Fruit fly (Drosophila melanogaster) whole organism: ENCODE data around the gene CG5882.

Experiments
- CG8478 ChIP-seq: fragments of >200 bp; optimal IDR thresholded peaks from 2 replicates; lab custom pipeline; 2018; ENCODE audit warnings: inconsistent platforms
- Dll ChIP-seq: fragments of >200 bp; optimal IDR thresholded peaks from 2 replicates; lab custom pipeline; 2017
- EcR ChIP-seq, 2 experiments: fragments of >200 bp; optimal IDR thresholded peaks; 2 replicates each; lab custom pipeline; 2017; ENCODE audit warnings: missing biosample characterization in 2 of 2, missing genetic modification characterization in 2 of 2, missing genetic modification reagents in 2 of 2
- pan ChIP-seq: fragments of >200 bp; optimal IDR thresholded peaks from 2 replicates; lab custom pipeline; 2017
- psq ChIP-seq: fragments of >200 bp; optimal IDR thresholded peaks from 2 replicates; lab custom pipeline; 2017
- usp ChIP-seq: fragments of >200 bp; optimal IDR thresholded peaks from 2 replicates; lab custom pipeline; 2017; ENCODE audit warnings: missing biosample characterization, missing genetic modification characterization, mixed read lengths

The CG5882 gene

DNA sequence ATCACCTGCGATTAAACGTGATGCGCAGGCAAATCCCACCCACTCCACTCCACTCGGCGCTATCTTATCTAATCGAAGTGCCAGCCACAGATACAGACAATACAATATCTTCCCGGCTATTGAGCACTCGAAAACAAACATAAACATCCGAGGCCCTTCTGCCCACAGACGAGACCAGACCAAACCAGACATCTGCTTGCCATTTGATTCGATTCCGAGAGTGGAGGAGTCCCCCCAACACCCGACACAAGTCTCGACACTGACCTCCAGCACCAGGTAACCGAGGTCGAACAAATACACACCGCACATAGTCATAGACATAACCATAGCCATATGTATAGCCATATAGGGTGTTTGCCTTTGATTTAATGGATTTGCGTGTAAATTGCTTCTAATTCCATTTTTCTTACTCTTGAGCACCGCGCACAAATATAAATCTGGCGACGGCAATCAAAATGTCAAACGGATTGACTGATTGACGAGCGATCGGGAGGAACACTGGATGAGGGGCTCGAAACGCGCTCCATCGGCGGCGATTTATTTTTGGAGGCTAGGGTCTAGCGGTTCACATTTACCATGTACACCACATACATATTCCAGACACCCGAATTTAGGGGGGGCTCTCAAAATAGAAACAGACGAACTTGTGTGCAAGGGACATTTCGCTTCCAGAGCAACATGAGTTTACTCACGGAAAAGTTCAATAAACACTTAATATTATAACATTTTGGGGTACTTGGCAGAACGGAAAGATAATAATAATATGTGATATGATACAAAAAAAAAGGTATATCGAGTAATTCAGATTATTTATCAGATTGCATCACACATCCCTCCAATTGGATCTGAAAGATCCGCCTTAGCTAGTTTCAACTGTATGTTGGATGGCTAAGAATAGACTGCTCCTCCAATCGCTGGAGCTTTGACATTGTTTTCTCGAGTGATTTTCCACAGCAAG, 30.6 kb downstream of the CG5882 start:
- TF ChIP-seq psq (no peak), EcR (GFP tag; optimal IDR thresholded peaks at IDR 0.05; lab: Kevin White, UChicago) (no peak), CG8478 (lab: Kevin White, UChicago) (no peak), pan (lab: Kevin White, UChicago) (no peak), Dll (lab: Kevin White, UChicago) (no peak), usp (no peak)

DNA sequence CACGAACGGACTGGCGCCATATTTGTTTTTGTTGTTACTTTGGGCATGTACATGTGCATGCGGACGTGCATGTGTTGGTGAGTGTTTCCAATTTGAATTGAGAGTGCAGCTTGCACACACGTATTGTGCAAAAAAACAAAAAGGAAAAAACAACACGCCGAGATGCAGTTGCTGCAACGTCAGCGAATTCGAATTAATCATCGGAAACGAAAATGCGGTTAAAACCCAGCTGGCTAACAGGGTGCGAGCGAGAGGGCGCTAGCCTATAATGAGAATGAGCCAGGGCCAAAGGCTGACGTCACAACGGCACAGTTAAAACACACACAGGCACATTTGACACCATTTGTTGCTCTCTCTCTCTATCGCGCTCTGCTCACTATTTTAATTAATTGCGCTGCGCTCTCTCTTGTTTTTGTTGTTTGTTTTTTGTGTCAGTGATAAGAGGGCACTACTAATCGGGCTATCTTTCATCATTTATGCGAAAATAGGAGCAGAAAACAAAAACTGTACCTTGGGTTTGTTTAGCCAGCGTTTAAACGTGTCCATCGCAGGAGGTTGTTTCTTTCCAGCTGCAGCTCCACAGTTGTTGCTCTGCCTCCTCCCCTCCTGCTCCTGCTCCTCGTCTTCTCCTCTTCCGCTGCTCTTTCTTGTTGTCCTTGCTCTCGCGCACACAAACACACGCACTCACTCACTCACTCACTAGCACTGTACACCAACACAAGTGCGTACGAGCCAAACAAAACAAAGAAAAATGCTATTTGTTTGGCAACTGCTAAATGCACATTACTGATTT, 31.6 kb downstream of the CG5882 start:
- no peak for TF ChIP-seq pan (lab: Kevin White, UChicago)
- no peak for TF ChIP-seq usp
- peak; percentile 51 for TF ChIP-seq Dll (lab: Kevin White, UChicago)

DNA sequence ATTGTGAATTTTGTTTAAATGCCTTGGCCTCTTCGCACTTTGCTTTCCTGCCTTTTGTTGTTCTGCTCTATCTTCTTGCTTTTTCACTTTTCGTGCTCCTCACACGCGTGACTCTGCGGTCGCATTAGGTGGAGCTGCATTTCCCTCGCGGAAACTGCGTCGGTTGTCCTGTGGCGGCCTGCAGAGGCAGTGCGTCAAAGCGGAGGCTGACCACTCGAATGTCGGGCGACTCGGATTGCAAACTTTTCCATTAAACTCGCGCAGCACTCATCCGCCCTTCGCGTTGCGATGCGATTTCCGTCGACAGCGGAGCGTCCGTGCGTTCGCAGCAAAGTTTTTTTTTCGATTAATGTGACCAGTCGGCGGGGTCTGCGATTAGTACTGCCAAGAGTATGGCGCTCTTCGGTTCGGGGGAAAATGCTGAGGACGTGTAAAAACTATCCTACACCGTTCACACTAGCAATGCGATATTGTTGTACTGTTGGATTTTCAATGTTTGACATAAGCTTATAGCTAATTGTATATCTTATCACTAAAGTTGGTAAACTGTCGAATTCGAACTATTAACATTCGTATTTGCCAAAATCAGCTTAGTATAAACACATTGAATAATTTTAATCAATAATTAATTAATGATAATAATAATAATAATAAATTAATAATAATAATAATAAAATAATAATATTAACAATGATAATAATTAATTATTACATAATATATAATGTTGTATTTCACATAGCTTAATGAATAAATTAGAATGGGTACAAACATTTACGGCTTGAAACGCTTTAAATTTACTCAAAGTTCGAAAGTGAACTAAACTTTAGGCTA, 32.5 kb downstream of the CG5882 start, which contains the start of gene CG6051:
CG6051 (minus strand) TSS at position 385 of the 831 bp plus-strand sequence.
- no peak for TF ChIP-seq Dll (lab: Kevin White, UChicago)
- TF ChIP-seq pan (lab: Kevin White, UChicago) = no peak
- no peak for TF ChIP-seq usp
- TF ChIP-seq CG8478 (lab: Kevin White, UChicago) = no peak
- TF ChIP-seq psq = no peak
- TF ChIP-seq EcR (GFP tag; optimal IDR thresholded peaks at IDR 0.05; lab: Kevin White, UChicago) = no peak

DNA sequence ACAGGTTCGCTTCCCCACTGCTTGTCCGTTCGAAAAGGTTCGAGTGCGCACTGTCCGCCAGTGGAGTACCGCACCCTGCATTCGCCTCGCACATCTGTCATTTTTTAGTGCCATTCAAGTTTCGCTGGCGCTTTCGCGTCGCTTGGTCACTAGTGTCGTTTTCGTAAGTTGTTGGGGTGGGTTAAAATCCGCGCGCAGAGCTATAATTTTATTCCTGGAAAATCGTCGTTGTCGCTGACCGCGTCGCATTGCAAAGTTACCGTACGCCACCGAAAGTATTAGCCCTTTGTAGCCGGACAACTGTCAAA, 33.0 kb downstream of the CG5882 start, which contains the start of gene Men-b:
Men-b (plus strand) TSS at position 147 of the 308 bp plus-strand sequence.
- TF ChIP-seq usp (no peak), psq (no peak), pan (lab: Kevin White, UChicago) (no peak), Dll (lab: Kevin White, UChicago) (no peak), CG8478 (lab: Kevin White, UChicago) (no peak), EcR (GFP tag; optimal IDR thresholded peaks at IDR 0.05; lab: Kevin White, UChicago) (no peak)

DNA sequence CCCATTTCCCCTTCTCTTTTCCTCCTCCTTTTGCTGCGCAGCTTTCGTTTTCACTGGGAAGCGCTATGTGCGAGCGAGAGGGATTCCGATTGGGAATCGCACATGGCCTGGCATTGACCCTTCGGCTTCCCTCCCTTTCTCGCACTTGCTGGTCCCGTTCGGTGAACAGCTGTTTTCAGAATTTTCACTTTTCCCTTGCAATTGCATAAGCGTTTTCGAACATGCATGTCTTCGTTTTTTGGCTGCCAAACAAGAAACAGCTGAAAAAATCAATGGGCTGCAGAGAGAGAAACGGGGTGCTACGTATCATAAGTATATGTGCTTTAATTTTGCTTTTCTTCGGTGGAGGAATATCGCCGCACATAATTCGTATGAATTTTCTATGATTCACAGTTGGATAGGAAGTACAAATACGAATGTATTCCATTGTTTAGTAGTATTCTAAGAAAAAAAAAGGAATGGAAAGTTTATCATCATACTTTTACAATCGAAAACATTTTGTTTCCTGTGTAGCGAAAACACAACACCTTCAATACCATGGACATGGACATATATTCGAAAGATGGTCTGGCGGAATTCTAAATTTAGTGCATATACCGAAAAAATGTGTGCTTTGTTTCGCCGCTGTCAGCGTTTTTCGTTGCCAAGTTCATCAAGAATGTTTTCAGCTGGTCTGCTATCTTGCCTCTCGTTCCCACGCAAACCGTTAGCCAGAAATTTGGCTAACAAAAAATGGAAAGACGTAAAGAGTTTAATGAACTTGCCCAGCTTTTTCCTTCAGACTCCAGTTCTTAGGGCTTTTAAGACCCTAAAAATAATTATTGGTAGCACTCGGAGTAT, 33.9 kb downstream of the CG5882 start:
- peak; percentile 47 for TF ChIP-seq pan (lab: Kevin White, UChicago)
- no peak for TF ChIP-seq EcR (GFP tag; optimal IDR thresholded peaks at IDR 0.05; lab: Kevin White, UChicago)

DNA sequence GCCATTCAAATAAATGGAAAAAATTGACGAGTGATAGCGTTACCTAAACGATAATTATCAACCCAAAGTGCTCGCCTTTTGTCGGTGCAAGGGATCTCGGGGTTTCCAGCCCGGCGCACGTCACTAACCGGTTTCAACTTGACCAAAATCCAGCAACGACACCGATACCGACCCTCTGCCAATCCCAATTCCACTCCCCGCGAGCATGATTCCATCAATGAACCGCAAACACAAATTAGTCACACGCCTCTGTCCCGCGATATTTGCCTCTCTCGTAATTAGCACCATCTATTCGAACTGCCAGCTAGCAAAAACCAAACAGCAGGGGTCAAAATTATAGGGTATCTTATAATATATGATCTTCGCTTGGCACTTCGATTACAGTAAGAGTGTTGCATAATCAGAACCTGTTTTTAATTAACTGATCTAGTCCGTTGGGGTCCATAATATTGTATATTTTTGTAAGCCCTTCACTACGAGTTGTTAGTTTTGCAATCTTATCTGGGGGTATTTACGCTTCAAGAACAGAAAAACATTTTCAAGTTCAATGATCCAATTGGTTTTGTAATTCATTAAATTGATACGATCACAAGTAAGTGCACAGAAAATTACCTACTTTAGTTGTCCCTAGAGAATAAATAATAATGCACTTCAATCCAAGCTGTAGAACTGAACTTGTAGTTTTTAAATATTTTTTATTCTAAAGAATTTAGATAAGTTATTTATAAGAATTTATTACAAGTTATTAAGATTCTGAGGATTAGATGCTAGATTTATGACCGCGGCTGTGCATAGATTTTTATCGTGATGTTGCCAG, 34.8 kb downstream of the CG5882 start:
- no peak for TF ChIP-seq psq
- TF ChIP-seq EcR (GFP tag; optimal IDR thresholded peaks at IDR 0.05; lab: Kevin White, UChicago) = no peak
- no peak for TF ChIP-seq CG8478 (lab: Kevin White, UChicago)
- no peak for TF ChIP-seq Dll (lab: Kevin White, UChicago)

DNA sequence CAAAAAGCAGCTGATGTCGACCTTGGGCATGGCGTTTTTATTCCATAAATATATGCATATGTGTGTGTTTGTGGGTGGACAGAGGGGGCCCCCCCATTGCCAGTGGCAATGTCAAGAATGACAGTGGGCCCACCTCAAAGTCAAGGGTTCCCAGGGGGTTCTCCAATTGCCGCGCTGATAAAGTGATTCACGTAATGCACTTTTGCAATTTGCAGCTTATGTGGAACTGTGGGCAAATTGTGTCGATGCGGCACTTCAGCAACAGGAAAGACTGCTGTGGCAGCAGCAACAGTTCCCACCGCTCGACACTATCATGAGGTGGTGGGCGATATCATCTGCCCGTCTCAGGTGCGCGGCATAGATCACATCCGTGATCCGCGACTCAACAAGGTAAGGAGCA, 35.6 kb downstream of the CG5882 start:
- TF ChIP-seq EcR (GFP tag; optimal IDR thresholded peaks at IDR 0.05; lab: Kevin White, UChicago) = no peak
- no peak for TF ChIP-seq Dll (lab: Kevin White, UChicago)
- TF ChIP-seq CG8478 (lab: Kevin White, UChicago) = no peak
- TF ChIP-seq usp = no peak
- TF ChIP-seq psq = no peak
- no peak for TF ChIP-seq pan (lab: Kevin White, UChicago)

DNA sequence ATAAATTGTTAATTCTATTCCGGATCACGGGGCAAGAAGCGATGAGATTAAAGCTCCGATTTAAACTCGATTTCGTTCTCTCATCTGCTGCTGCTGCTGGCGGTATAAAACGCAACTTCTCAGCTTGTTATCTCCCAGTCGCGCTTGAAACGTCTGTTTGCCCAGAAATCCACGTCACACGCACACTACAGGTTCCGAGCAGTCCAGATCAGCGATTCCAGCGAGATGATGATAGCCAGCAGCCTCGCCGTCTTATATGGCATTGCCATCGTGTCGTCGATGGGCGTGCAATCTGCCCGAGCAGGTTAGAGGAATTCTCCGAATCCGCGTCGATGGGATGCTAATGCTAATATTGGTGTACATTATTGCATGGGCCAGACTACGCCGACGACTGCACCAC, 39.4 kb downstream of the CG5882 start, which contains the start of gene grass:
grass (plus strand) TSS at position 135 of the 400 bp plus-strand sequence.
- TF ChIP-seq EcR (GFP tag; optimal IDR thresholded peaks at IDR 0.05; lab: Kevin White, UChicago) = no peak
- TF ChIP-seq CG8478 (lab: Kevin White, UChicago) = no peak
- no peak for TF ChIP-seq pan (lab: Kevin White, UChicago)
- no peak for TF ChIP-seq usp
- no peak for TF ChIP-seq psq
- no peak for TF ChIP-seq Dll (lab: Kevin White, UChicago)

DNA sequence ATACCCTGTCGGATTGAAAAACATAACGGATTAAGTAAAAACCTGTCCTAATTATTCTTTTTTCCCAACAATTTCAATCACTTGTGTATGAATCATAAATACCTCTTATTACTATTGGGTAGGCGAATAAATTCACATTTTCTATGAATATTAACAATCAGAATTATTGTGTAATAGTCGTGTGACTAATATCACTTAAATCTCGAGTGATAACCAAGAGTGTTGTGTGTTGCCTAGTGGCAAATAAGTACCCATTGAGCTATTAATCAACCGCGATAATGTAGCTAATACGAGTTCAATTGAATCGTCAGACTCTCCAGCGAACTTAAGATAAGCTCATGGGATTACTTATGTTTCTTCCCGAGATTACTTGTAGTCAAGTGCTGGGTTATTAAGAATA, 41.4 kb downstream of the CG5882 start:
- TF ChIP-seq pan (lab: Kevin White, UChicago) (no peak), Dll (lab: Kevin White, UChicago) (no peak), CG8478 (lab: Kevin White, UChicago) (no peak), psq (no peak), EcR (GFP tag; optimal IDR thresholded peaks at IDR 0.05; lab: Kevin White, UChicago) (no peak), usp (no peak)

DNA sequence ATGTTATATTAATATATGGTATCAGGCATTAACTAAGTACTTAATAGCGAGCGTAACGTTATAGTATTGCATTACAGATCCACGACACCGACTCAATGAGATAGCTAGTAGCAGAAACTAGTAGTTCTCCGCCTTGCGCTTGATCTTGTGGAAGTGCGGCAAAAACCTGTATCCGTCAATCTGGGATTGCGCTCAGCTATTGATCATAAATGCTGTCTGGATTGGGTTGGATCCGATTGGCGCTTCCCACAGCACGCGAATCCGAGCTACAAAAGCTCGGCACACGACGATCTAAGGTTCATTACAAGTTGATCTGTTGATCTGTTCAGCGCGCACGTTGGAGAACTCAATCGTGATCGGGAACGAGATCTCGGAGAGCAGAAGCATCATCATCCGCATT, 42.4 kb downstream of the CG5882 start, which contains the start of gene CG5909:
CG5909 (plus strand) TSS at position 301 of the 400 bp plus-strand sequence.
- TF ChIP-seq pan (lab: Kevin White, UChicago) (no peak), EcR (GFP tag; optimal IDR thresholded peaks at IDR 0.05; lab: Kevin White, UChicago) (no peak), CG8478 (lab: Kevin White, UChicago) (no peak), psq (no peak), Dll (lab: Kevin White, UChicago) (no peak), usp (no peak)
